Worm (Caenorhabditis elegans) whole organism, L2 larva: ENCODE data around the gene cdgs-1.

ENCODE experiments used
- R02D3.7 ChIP-seq: fragments of 150-350 bp; optimal IDR thresholded peaks from 2 replicates; lab custom pipeline; 2014; ENCODE audit warnings: missing biosample characterization, missing genetic modification characterization
- aly-2 ChIP-seq: fragments of 150-350 bp; optimal IDR thresholded peaks from 2 replicates; lab custom pipeline; 2014; ENCODE audit warnings: missing biosample characterization, missing genetic modification characterization
- blmp-1 ChIP-seq: sonication (generic microtip); optimal IDR thresholded peaks from 2 replicates; lab custom pipeline; 2017; ENCODE audit warnings: missing genetic modification characterization, mild to moderate bottlenecking, missing compliant biosample characterization, antibody characterized with exemption, moderate library complexity; ENCODE audit not compliant: insufficient read depth
- ceh-82 ChIP-seq: fragments of 150-350 bp; optimal IDR thresholded peaks from 2 replicates; lab custom pipeline; 2014; ENCODE audit warnings: missing biosample characterization, missing genetic modification characterization
- dmd-4 ChIP-seq: sonication (generic microtip); optimal IDR thresholded peaks from 2 replicates; lab custom pipeline; 2017; ENCODE audit warnings: missing biosample characterization, missing genetic modification characterization
- fos-1 ChIP-seq: fragments of 150-350 bp; optimal IDR thresholded peaks from 2 replicates; lab custom pipeline; 2014; ENCODE audit warnings: missing biosample characterization, missing genetic modification characterization
- lsy-2 ChIP-seq, 2 experiments: fragments of 150-350 bp in 1 of 2; sonication (generic microtip) in 1 of 2; optimal IDR thresholded peaks; 2 replicates each; lab custom pipeline; 2014 to 2017; ENCODE audit warnings: missing biosample characterization in 2 of 2, missing genetic modification characterization in 2 of 2
- mdl-1 ChIP-seq, 2 experiments: fragments of 150-350 bp in 1 of 2; sonication (generic microtip) in 1 of 2; optimal IDR thresholded peaks; 2 replicates each; lab custom pipeline; 2017; ENCODE audit warnings: missing biosample characterization in 2 of 2, missing genetic modification characterization in 2 of 2
- nhr-11 ChIP-seq: fragments of 150-350 bp; optimal IDR thresholded peaks from 2 replicates; lab custom pipeline; 2014; ENCODE audit warnings: missing biosample characterization, missing genetic modification characterization
- snpc-4 ChIP-seq: fragments of 150-350 bp; optimal IDR thresholded peaks from 2 replicates; lab custom pipeline; 2014; ENCODE audit warnings: missing biosample characterization, missing genetic modification characterization
- unc-55 ChIP-seq: fragments of 150-350 bp; sonication (generic microtip); optimal IDR thresholded peaks from 3 replicates; lab custom pipeline; 2014; ENCODE audit warnings: missing biosample characterization, missing genetic modification reagents, missing genetic modification characterization
- unc-62 ChIP-seq: fragments of 150-350 bp; optimal IDR thresholded peaks from 2 replicates; lab custom pipeline; 2014; ENCODE audit warnings: missing biosample characterization, missing genetic modification reagents, missing genetic modification characterization
- zag-1 ChIP-seq: fragments of 150-350 bp; optimal IDR thresholded peaks from 2 replicates; lab custom pipeline; 2014; ENCODE audit warnings: missing biosample characterization, missing genetic modification characterization
- ztf-11 ChIP-seq: sonication (generic microtip); optimal IDR thresholded peaks from 2 replicates; lab custom pipeline; 2017; ENCODE audit warnings: missing biosample characterization, missing genetic modification characterization

DNA sequence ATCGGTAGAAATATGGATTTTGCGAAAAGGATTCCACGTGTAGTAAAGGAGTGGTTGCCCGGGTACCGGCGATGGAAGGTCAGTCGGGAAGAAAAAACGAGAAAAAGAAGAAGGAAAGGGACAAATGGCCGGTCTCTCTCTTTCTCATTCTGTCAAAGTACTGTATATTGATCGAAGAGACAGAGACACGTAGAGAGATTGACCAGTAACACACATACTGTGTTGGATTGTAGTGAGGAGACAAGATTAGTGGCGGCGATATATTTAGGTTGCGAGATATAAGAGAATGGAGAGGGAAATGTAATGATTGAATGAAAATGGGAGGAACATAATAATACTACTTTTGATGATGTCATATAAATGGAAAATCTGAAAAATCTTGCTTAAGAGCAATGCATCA lies 20.5 kb upstream of the cdgs-1 start:
- TF ChIP-seq blmp-1 (tag; lab: Kevin White, UChicago) (peak; percentile 39), dmd-4 (tag; lab: Kevin White, UChicago) (no peak), aly-2 (tag; lab: Kevin White, UChicago) (no peak), snpc-4 (no peak), fos-1 (peak; percentile 6), unc-62 (GFP tag; lab: Kevin White, UChicago) (no peak), zag-1 (no peak), lsy-2 (tag; optimal IDR thresholded peaks at IDR 0.05; lab: Kevin White, UChicago) (peak in 1 of 2 experiments; percentile 38), mdl-1 (tag; optimal IDR thresholded peaks at IDR 0.05; lab: Kevin White, UChicago) (no peak), ztf-11 (no peak), unc-55 (GFP tag; lab: Kevin White, UChicago) (no peak), nhr-11 (tag; lab: Kevin White, UChicago) (no peak), ceh-82 (tag; lab: Kevin White, UChicago) (no peak), R02D3.7 (tag; lab: Kevin White, UChicago) (no peak)
